Fruit fly (Drosophila melanogaster) whole organism, adult: ENCODE data around the gene nero.

Experiments
- CG11617 ChIP-seq: fragments of 200-800 bp; sonication (Bioruptor generic); optimal IDR thresholded peaks from 2 replicates; lab custom pipeline; 2017; ENCODE audit warnings: mild to moderate bottlenecking, missing biosample characterization, missing genetic modification reagents, missing genetic modification characterization
- CG12768 ChIP-seq: fragments of 200-800 bp; sonication (Bioruptor generic); optimal IDR thresholded peaks from 2 replicates; lab custom pipeline; 2017; ENCODE audit warnings: missing biosample characterization, missing genetic modification characterization, mild to moderate bottlenecking, moderate library complexity, missing genetic modification reagents
- CG14711 ChIP-seq: fragments of 200-800 bp; sonication (Bioruptor generic); optimal IDR thresholded peaks from 2 replicates; lab custom pipeline; 2018; ENCODE audit warnings: missing biosample characterization, mild to moderate bottlenecking, missing genetic modification characterization, moderate library complexity
- CG1620 ChIP-seq: fragments of 200-800 bp; sonication (Bioruptor generic); optimal IDR thresholded peaks from 2 replicates; lab custom pipeline; 2016; ENCODE audit warnings: missing biosample characterization, missing genetic modification characterization
- CG33017 ChIP-seq: fragments of 200-800 bp; sonication (Bioruptor generic); optimal IDR thresholded peaks from 2 replicates; lab custom pipeline; 2018; ENCODE audit warnings: missing biosample characterization, mild to moderate bottlenecking, missing genetic modification characterization, moderate library complexity
- CG5204 ChIP-seq: fragments of 200-800 bp; sonication (Bioruptor generic); optimal IDR thresholded peaks from 2 replicates; lab custom pipeline; 2016; ENCODE audit warnings: missing biosample characterization, missing genetic modification characterization
- CG7045 ChIP-seq: fragments of 200-800 bp; sonication (Bioruptor generic); optimal IDR thresholded peaks from 2 replicates; lab custom pipeline; 2017; ENCODE audit warnings: missing biosample characterization, mild to moderate bottlenecking, missing genetic modification characterization
- CG7101 ChIP-seq: fragments of 200-800 bp; sonication (Bioruptor generic); optimal IDR thresholded peaks from 2 replicates; lab custom pipeline; 2018; ENCODE audit warnings: missing biosample characterization, mild to moderate bottlenecking, missing genetic modification characterization, moderate library complexity
- Clk ChIP-seq: fragments of 200-800 bp; sonication (Bioruptor generic); optimal IDR thresholded peaks from 2 replicates; lab custom pipeline; 2017; ENCODE audit warnings: missing biosample characterization, missing genetic modification characterization
- Crg-1 ChIP-seq: fragments of 200-800 bp; sonication (Bioruptor generic); optimal IDR thresholded peaks from 2 replicates; lab custom pipeline; 2016; ENCODE audit warnings: missing biosample characterization, missing genetic modification characterization
- Hr96 ChIP-seq: fragments of 200-800 bp; sonication (Bioruptor generic); optimal IDR thresholded peaks from 2 replicates; lab custom pipeline; 2016; ENCODE audit warnings: missing biosample characterization, missing genetic modification characterization
- Mnt ChIP-seq: fragments of 200-800 bp; sonication (Bioruptor generic); optimal IDR thresholded peaks from 2 replicates; lab custom pipeline; 2016; ENCODE audit warnings: missing biosample characterization, mild to moderate bottlenecking, missing genetic modification characterization
- bab1 ChIP-seq: fragments of 200-800 bp; sonication (Bioruptor generic); optimal IDR thresholded peaks from 3 replicates; lab custom pipeline; 2019; ENCODE audit warnings: missing biosample characterization, mild to moderate bottlenecking, missing genetic modification characterization, moderate library complexity
- cic ChIP-seq: fragments of 200-800 bp; sonication (Bioruptor generic); optimal IDR thresholded peaks from 2 replicates; lab custom pipeline; 2017; ENCODE audit warnings: missing biosample characterization, mild to moderate bottlenecking, missing genetic modification characterization, moderate library complexity
- cnc ChIP-seq, 2 experiments: fragments of >200 bp; optimal IDR thresholded peaks; 2 replicates each; lab custom pipeline; 2017
- kay ChIP-seq: fragments of 200-800 bp; sonication (Bioruptor generic); peaks from one replicate; lab custom pipeline; 2016; ENCODE audit warnings: missing biosample characterization, missing genetic modification characterization, borderline replicate concordance
- ovo ChIP-seq: fragments of 200-800 bp; sonication (Bioruptor generic); optimal IDR thresholded peaks from 2 replicates; lab custom pipeline; 2016; ENCODE audit warnings: missing biosample characterization, missing genetic modification characterization
- pad ChIP-seq: fragments of 200-800 bp; sonication (Bioruptor generic); optimal IDR thresholded peaks from 3 replicates; lab custom pipeline; 2017; ENCODE audit warnings: missing biosample characterization, missing genetic modification characterization, mild to moderate bottlenecking, moderate library complexity, missing genetic modification reagents
- tj ChIP-seq: fragments of 200-800 bp; sonication (Bioruptor generic); optimal IDR thresholded peaks from 3 replicates; lab custom pipeline; 2017; ENCODE audit warnings: missing biosample characterization, mild to moderate bottlenecking, missing genetic modification characterization, moderate library complexity
- toe ChIP-seq: fragments of 200-800 bp; sonication (Bioruptor generic); optimal IDR thresholded peaks from 2 replicates; lab custom pipeline; 2016; ENCODE audit warnings: missing biosample characterization, missing genetic modification characterization

Gene nero

dm6 chr3R:31721958-31722357 lies 25.4 kb downstream of the nero start:
- TF ChIP-seq kay (GFP tag; lab: Kevin White, UChicago): no peak
- no peak for TF ChIP-seq Mnt (GFP tag; lab: Kevin White, UChicago)
- TF ChIP-seq CG11617 (GFP tag; lab: Kevin White, UChicago): no peak
- no peak for TF ChIP-seq CG5204
- TF ChIP-seq CG12768: no peak
- no peak for TF ChIP-seq cic (GFP tag; lab: Kevin White, UChicago)
- no peak for TF ChIP-seq bab1 (GFP tag; lab: Kevin White, UChicago)
- TF ChIP-seq ovo (GFP tag; lab: Kevin White, UChicago): no peak
- TF ChIP-seq CG7101 (tag; lab: Kevin White, UChicago): no peak
- no peak for TF ChIP-seq Hr96 (GFP tag; lab: Kevin White, UChicago)
- TF ChIP-seq tj (GFP tag; lab: Kevin White, UChicago): no peak
- TF ChIP-seq Crg-1 (GFP tag; lab: Kevin White, UChicago): no peak

dm6 chr3R:31721466-31721865 lies 25.9 kb downstream of the nero start:
- TF ChIP-seq bab1 (GFP tag; lab: Kevin White, UChicago): no peak
- TF ChIP-seq tj (GFP tag; lab: Kevin White, UChicago): no peak
- TF ChIP-seq pad (GFP tag; lab: Kevin White, UChicago): no peak
- no peak for TF ChIP-seq toe (GFP tag; lab: Kevin White, UChicago)
- TF ChIP-seq cnc (optimal IDR thresholded peaks at IDR 0.05; lab: Kevin White, UChicago): no peak

- no peak for TF ChIP-seq toe (GFP tag; lab: Kevin White, UChicago)
Observed at dm6 chr3R:31720112-31720511, 27.2 kb downstream of the nero start.

dm6 chr3R:31719497-31719896 lies 27.9 kb downstream of the nero start:
- no peak for TF ChIP-seq toe (GFP tag; lab: Kevin White, UChicago)
- TF ChIP-seq tj (GFP tag; lab: Kevin White, UChicago): no peak
- no peak for TF ChIP-seq CG5204
- no peak for TF ChIP-seq cnc (optimal IDR thresholded peaks at IDR 0.05; lab: Kevin White, UChicago)
- TF ChIP-seq kay (GFP tag; lab: Kevin White, UChicago): no peak
- TF ChIP-seq CG1620 (GFP tag; lab: Kevin White, UChicago): no peak
- TF ChIP-seq CG14711 (tag; lab: Kevin White, UChicago): no peak
- TF ChIP-seq pad (GFP tag; lab: Kevin White, UChicago): no peak
- no peak for TF ChIP-seq CG12768
- no peak for TF ChIP-seq CG11617 (GFP tag; lab: Kevin White, UChicago)
- no peak for TF ChIP-seq cic (GFP tag; lab: Kevin White, UChicago)
- no peak for TF ChIP-seq ovo (GFP tag; lab: Kevin White, UChicago)
- no peak for TF ChIP-seq Mnt (GFP tag; lab: Kevin White, UChicago)

dm6 chr3R:31718967-31719366 lies 28.4 kb downstream of the nero start:
- TF ChIP-seq Crg-1 (GFP tag; lab: Kevin White, UChicago) (no peak), CG7045 (GFP tag; lab: Kevin White, UChicago) (no peak), ovo (GFP tag; lab: Kevin White, UChicago) (no peak), CG12768 (no peak), cnc (optimal IDR thresholded peaks at IDR 0.05; lab: Kevin White, UChicago) (no peak), tj (GFP tag; lab: Kevin White, UChicago) (no peak), CG1620 (GFP tag; lab: Kevin White, UChicago) (no peak), cic (GFP tag; lab: Kevin White, UChicago) (no peak), CG11617 (GFP tag; lab: Kevin White, UChicago) (no peak), CG7101 (tag; lab: Kevin White, UChicago) (no peak), Clk (GFP tag; lab: Kevin White, UChicago) (no peak), Mnt (GFP tag; lab: Kevin White, UChicago) (no peak), CG5204 (no peak), kay (GFP tag; lab: Kevin White, UChicago) (no peak), toe (GFP tag; lab: Kevin White, UChicago) (no peak)

- TF ChIP-seq Mnt (GFP tag; lab: Kevin White, UChicago) (no peak), Crg-1 (GFP tag; lab: Kevin White, UChicago) (no peak), CG33017 (tag; lab: Kevin White, UChicago) (no peak), CG11617 (GFP tag; lab: Kevin White, UChicago) (no peak), tj (GFP tag; lab: Kevin White, UChicago) (no peak)
Observed at dm6 chr3R:31718168-31718565, 29.2 kb downstream of the nero start.

dm6 chr3R:31717299-31718167 lies 29.8 kb downstream of the nero start:
- peak; percentile 26 for TF ChIP-seq toe (GFP tag; lab: Kevin White, UChicago)
- peak; percentile 5 for TF ChIP-seq CG33017 (tag; lab: Kevin White, UChicago)
- no peak for TF ChIP-seq Mnt (GFP tag; lab: Kevin White, UChicago)
- TF ChIP-seq CG7045 (GFP tag; lab: Kevin White, UChicago): peak; percentile 15
- no peak for TF ChIP-seq CG1620 (GFP tag; lab: Kevin White, UChicago)
- TF ChIP-seq CG12768: no peak
- peak; percentile 60 for TF ChIP-seq CG5204
